Worm (Caenorhabditis elegans) whole organism, mixed stage, embryonic: ENCODE results near the gene F13E9.9.

Experiments used
- M03D4.4 ChIP-seq: sonication (generic microtip); optimal IDR thresholded peaks from 2 replicates; lab custom pipeline; 2017; ENCODE audit warnings: mild to moderate bottlenecking, missing genetic modification characterization, missing compliant biosample characterization
- bed-3 ChIP-seq: fragments of 200-800 bp; sonication (Bioruptor generic); optimal IDR thresholded peaks from 3 replicates; lab custom pipeline; 2018; ENCODE audit warnings: mild to moderate bottlenecking, missing genetic modification characterization, moderate library complexity, missing compliant biosample characterization
- blmp-1 ChIP-seq: fragments of 150-350 bp; optimal IDR thresholded peaks from 2 replicates; lab custom pipeline; 2014; ENCODE audit warnings: missing biosample characterization, missing genetic modification characterization
- ceh-39 ChIP-seq: fragments of 150-350 bp; optimal IDR thresholded peaks from 2 replicates; lab custom pipeline; 2014; ENCODE audit warnings: missing biosample characterization, missing genetic modification characterization
- ceh-43 ChIP-seq: fragments of 200-800 bp; sonication (Bioruptor generic); optimal IDR thresholded peaks from 2 replicates; lab custom pipeline; 2018; ENCODE audit warnings: mild to moderate bottlenecking, missing genetic modification characterization, moderate library complexity, missing compliant biosample characterization
- ceh-83 ChIP-seq: fragments of 200-800 bp; sonication (Bioruptor generic); optimal IDR thresholded peaks from 2 replicates; lab custom pipeline; 2018; ENCODE audit warnings: mild to moderate bottlenecking, missing genetic modification characterization, missing compliant biosample characterization
- ces-1 ChIP-seq: fragments of 150-350 bp; optimal IDR thresholded peaks from 2 replicates; lab custom pipeline; 2014; ENCODE audit warnings: missing biosample characterization, missing genetic modification reagents, missing genetic modification characterization
- cnd-1 ChIP-seq: fragments of 200-800 bp; sonication (Bioruptor generic); optimal IDR thresholded peaks from 2 replicates; lab custom pipeline; 2018; ENCODE audit warnings: mild to moderate bottlenecking, missing genetic modification characterization, missing compliant biosample characterization
- elt-1 ChIP-seq: sonication (generic microtip); optimal IDR thresholded peaks from 2 replicates; lab custom pipeline; 2017; ENCODE audit warnings: missing genetic modification characterization, mild to moderate bottlenecking, missing compliant biosample characterization, antibody characterized with exemption, moderate library complexity, borderline replicate concordance; ENCODE audit not compliant: insufficient read depth
- elt-3 ChIP-seq: fragments of 150-350 bp; optimal IDR thresholded peaks from 2 replicates; lab custom pipeline; 2014; ENCODE audit warnings: missing biosample characterization, missing genetic modification characterization
- flh-1 ChIP-seq: fragments of 200-800 bp; sonication (Bioruptor generic); optimal IDR thresholded peaks from 2 replicates; lab custom pipeline; 2018; ENCODE audit warnings: mild to moderate bottlenecking, missing genetic modification characterization, moderate library complexity, missing compliant biosample characterization
- ham-2 ChIP-seq: fragments of 200-800 bp; sonication (Bioruptor generic); optimal IDR thresholded peaks from 2 replicates; lab custom pipeline; 2018; ENCODE audit warnings: mild to moderate bottlenecking, missing genetic modification characterization, missing compliant biosample characterization
- hlh-1 ChIP-seq: fragments of 150-350 bp; optimal IDR thresholded peaks from 2 replicates; lab custom pipeline; 2014; ENCODE audit warnings: missing biosample characterization, missing genetic modification reagents, missing genetic modification characterization
- lin-13 ChIP-seq: fragments of 150-350 bp; optimal IDR thresholded peaks from 2 replicates; lab custom pipeline; 2014; ENCODE audit warnings: missing biosample characterization, missing genetic modification characterization
- lin-32 ChIP-seq: fragments of 200-800 bp; sonication (Bioruptor generic); optimal IDR thresholded peaks from 2 replicates; lab custom pipeline; 2018; ENCODE audit warnings: mild to moderate bottlenecking, missing genetic modification characterization, missing compliant biosample characterization
- lsy-2 ChIP-seq: fragments of 150-350 bp; optimal IDR thresholded peaks from 2 replicates; lab custom pipeline; 2014; ENCODE audit warnings: missing biosample characterization, missing genetic modification characterization
- mab-5 ChIP-seq: fragments of 150-350 bp; optimal IDR thresholded peaks from 2 replicates; lab custom pipeline; 2014; ENCODE audit warnings: missing biosample characterization, missing genetic modification characterization
- mls-2 ChIP-seq: sonication (generic microtip); optimal IDR thresholded peaks from 2 replicates; lab custom pipeline; 2016; ENCODE audit warnings: mild to moderate bottlenecking, missing genetic modification characterization, moderate library complexity, missing compliant biosample characterization
- nhr-12 ChIP-seq: fragments of 150-350 bp; optimal IDR thresholded peaks from 2 replicates; lab custom pipeline; 2014; ENCODE audit warnings: missing biosample characterization, missing genetic modification characterization
- nhr-2 ChIP-seq: fragments of 150-350 bp; optimal IDR thresholded peaks from 2 replicates; lab custom pipeline; 2014; ENCODE audit warnings: missing biosample characterization, missing genetic modification characterization
- nhr-237 ChIP-seq: fragments of 150-350 bp; optimal IDR thresholded peaks from 2 replicates; lab custom pipeline; 2014; ENCODE audit warnings: missing biosample characterization, missing genetic modification characterization
- nhr-28 ChIP-seq: fragments of 150-350 bp; optimal IDR thresholded peaks from 2 replicates; lab custom pipeline; 2014; ENCODE audit warnings: missing biosample characterization, missing genetic modification characterization
- nhr-76 ChIP-seq: sonication (generic microtip); optimal IDR thresholded peaks from 2 replicates; lab custom pipeline; 2017; ENCODE audit warnings: missing biosample characterization, missing genetic modification characterization
- pha-4 ChIP-seq: fragments of 150-350 bp; optimal IDR thresholded peaks from 2 replicates; lab custom pipeline; 2018; ENCODE audit warnings: missing biosample characterization, missing genetic modification reagents, missing genetic modification characterization
- sem-2 ChIP-seq: fragments of 200-800 bp; sonication (Bioruptor generic); optimal IDR thresholded peaks from 2 replicates; lab custom pipeline; 2018; ENCODE audit warnings: mild to moderate bottlenecking, missing genetic modification characterization, missing compliant biosample characterization
- sptf-1 ChIP-seq: sonication (generic microtip); optimal IDR thresholded peaks from 2 replicates; lab custom pipeline; 2017; ENCODE audit warnings: mild to moderate bottlenecking, missing genetic modification characterization, moderate library complexity, missing compliant biosample characterization
- tbx-8 ChIP-seq: fragments of 200-800 bp; sonication (Bioruptor generic); optimal IDR thresholded peaks from 2 replicates; lab custom pipeline; 2018; ENCODE audit warnings: mild to moderate bottlenecking, missing genetic modification characterization, moderate library complexity, missing compliant biosample characterization
- unc-120 ChIP-seq: sonication (generic microtip); optimal IDR thresholded peaks from 2 replicates; lab custom pipeline; 2017; ENCODE audit warnings: missing genetic modification characterization, missing compliant biosample characterization; ENCODE audit not compliant: poor library complexity, severe bottlenecking
- unc-39 ChIP-seq: fragments of 150-350 bp; optimal IDR thresholded peaks from 2 replicates; lab custom pipeline; 2014; ENCODE audit warnings: missing biosample characterization, missing genetic modification characterization
- unc-62 ChIP-seq: fragments of 150-350 bp; optimal IDR thresholded peaks from 2 replicates; lab custom pipeline; 2014; ENCODE audit warnings: missing biosample characterization, missing genetic modification reagents, missing genetic modification characterization
- zip-8 ChIP-seq: fragments of 150-350 bp; optimal IDR thresholded peaks from 2 replicates; lab custom pipeline; 2014; ENCODE audit warnings: missing biosample characterization, missing genetic modification characterization
- ztf-11 ChIP-seq: fragments of 150-350 bp; optimal IDR thresholded peaks from 2 replicates; lab custom pipeline; 2014; ENCODE audit warnings: missing biosample characterization, missing genetic modification characterization

The F13E9.9 gene

DNA sequence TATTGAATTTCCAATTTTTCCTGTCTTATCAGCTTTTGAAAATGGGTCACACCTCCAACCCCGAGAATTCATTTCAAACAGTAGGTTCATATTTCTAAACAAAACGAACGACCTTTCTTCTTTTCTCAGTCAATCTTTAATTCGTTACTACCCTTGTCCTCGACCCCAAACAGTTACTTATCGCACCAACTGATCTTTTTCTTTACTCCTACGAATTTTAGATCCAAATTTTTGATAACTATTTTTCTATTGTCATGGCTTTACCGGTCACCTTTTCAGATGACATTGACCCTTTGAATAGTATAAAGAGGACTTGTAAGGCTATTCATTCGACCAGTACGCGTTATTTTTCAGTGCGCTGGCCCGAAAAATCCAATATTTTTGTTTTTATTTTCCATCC is 17.1 kb upstream of the F13E9.9 start:
- no peak for TF ChIP-seq cnd-1
- TF ChIP-seq mls-2 (tag; lab: Kevin White, UChicago) = no peak

DNA sequence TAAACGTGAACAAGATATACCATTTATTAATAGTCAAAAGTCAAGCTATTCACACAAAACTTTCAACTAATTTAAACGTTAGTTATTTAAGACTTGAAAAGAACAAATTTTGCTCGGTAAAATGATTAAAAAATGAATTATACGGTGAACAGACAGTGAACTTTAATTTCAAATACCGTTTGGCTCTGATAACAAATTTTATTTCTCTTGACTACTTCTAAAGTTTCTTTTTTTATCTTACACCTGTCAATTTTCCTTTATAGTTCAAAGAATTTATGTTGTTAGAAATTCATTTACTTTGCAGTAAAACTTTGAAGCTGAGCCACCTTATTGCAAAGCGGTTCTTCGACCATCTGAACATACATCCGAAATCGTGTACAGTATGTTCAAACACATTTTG is 16.4 kb upstream of the F13E9.9 start, which contains the start of gene ZK593.3:
TSS of gene ZK593.3 (plus strand) at position 301 of the 400 bp plus-strand sequence.
- TF ChIP-seq unc-39 (tag; lab: Kevin White, UChicago) (no peak), nhr-12 (no peak), blmp-1 (tag; lab: Kevin White, UChicago) (no peak), lin-13 (tag; lab: Kevin White, UChicago) (no peak), mls-2 (tag; lab: Kevin White, UChicago) (no peak), sptf-1 (tag; lab: Kevin White, UChicago) (no peak), pha-4 (tag; lab: Kevin White, UChicago) (no peak), ceh-39 (no peak), elt-1 (tag; lab: Kevin White, UChicago) (no peak), M03D4.4 (no peak), ceh-83 (GFP tag; lab: Kevin White, UChicago) (no peak), sem-2 (GFP tag; lab: Kevin White, UChicago) (no peak), zip-8 (tag; lab: Kevin White, UChicago) (no peak), hlh-1 (no peak), nhr-28 (tag; lab: Kevin White, UChicago) (no peak), unc-62 (GFP tag; lab: Kevin White, UChicago) (no peak)
- TF ChIP-seq, all 35 proteins: peak for 0

DNA sequence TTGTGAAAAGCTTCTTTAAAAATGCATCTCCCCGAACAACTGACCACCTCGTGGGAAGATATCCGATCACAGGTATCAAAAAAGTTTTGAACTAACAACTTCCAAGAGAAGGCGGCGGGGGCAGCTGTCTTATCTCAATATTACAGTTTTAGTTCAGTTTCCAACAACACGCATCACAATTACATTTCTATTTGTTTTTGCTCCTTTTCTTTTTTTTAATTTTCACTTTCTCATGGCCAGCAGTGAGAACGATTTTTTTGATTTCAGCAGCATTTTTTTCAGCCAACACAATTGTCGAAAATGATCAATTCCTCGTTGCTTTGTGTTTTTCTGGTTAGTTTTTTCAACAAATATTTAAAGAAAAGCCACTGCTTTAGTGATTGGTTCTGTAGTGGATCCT is 14.1 kb upstream of the F13E9.9 start, which contains the start of gene ZK593.2:
TSS of gene ZK593.2 (plus strand) at position 301 of the 400 bp plus-strand sequence.
- TF ChIP-seq cnd-1 (no peak), ztf-11 (tag; lab: Kevin White, UChicago) (no peak), ceh-43 (GFP tag; lab: Kevin White, UChicago) (no peak), elt-3 (tag; lab: Kevin White, UChicago) (no peak), flh-1 (no peak), lin-13 (tag; lab: Kevin White, UChicago) (no peak), unc-62 (GFP tag; lab: Kevin White, UChicago) (no peak), hlh-1 (no peak), nhr-2 (tag; lab: Kevin White, UChicago) (no peak), mab-5 (tag; lab: Kevin White, UChicago) (no peak), lsy-2 (no peak), nhr-12 (no peak), ces-1 (GFP tag; lab: Kevin White, UChicago) (no peak), sptf-1 (tag; lab: Kevin White, UChicago) (no peak), M03D4.4 (no peak), ceh-39 (no peak), nhr-76 (tag; lab: Kevin White, UChicago) (no peak)

DNA sequence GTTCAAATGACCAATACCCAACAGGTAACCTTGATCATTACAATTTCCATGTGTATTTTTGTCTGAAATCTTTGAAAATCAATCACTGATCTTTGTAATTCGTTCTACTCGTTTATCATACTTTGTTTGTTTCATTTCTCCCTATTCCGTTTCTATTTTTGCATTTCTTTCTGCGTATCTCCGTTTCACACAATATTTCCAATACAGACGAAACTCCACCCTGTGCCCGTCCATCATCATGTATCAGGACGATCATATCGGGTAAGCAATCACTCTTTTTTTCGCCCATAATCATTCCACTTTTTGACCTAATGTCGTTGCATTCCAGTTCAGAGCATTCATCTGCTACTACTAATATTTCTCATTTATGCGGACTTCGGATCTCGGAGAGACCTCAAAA is 10.7 kb upstream of the F13E9.9 start, which contains the start of gene pyk-2:
TSS of gene pyk-2 (plus strand) at position 206 of the 400 bp plus-strand sequence.
- no peak for TF ChIP-seq lin-32 (GFP tag; lab: Kevin White, UChicago)
- TF ChIP-seq zip-8 (tag; lab: Kevin White, UChicago) = no peak
- no peak for TF ChIP-seq elt-1 (tag; lab: Kevin White, UChicago)
- no peak for TF ChIP-seq nhr-76 (tag; lab: Kevin White, UChicago)
- no peak for TF ChIP-seq ham-2 (GFP tag; lab: Kevin White, UChicago)
- TF ChIP-seq pha-4 (tag; lab: Kevin White, UChicago) = no peak
- no peak for TF ChIP-seq flh-1
- TF ChIP-seq mab-5 (tag; lab: Kevin White, UChicago) = no peak
- TF ChIP-seq lsy-2 = no peak
- no peak for TF ChIP-seq bed-3 (GFP tag; lab: Kevin White, UChicago)
- no peak for TF ChIP-seq unc-39 (tag; lab: Kevin White, UChicago)
- no peak for TF ChIP-seq cnd-1
- TF ChIP-seq nhr-12 = no peak
- TF ChIP-seq ces-1 (GFP tag; lab: Kevin White, UChicago) = no peak
- no peak for TF ChIP-seq lin-13 (tag; lab: Kevin White, UChicago)
- TF ChIP-seq mls-2 (tag; lab: Kevin White, UChicago) = no peak
- no peak for TF ChIP-seq elt-3 (tag; lab: Kevin White, UChicago)
- no peak for TF ChIP-seq unc-120 (tag; lab: Kevin White, UChicago)
- TF ChIP-seq, all 35 proteins: peak for 0

DNA sequence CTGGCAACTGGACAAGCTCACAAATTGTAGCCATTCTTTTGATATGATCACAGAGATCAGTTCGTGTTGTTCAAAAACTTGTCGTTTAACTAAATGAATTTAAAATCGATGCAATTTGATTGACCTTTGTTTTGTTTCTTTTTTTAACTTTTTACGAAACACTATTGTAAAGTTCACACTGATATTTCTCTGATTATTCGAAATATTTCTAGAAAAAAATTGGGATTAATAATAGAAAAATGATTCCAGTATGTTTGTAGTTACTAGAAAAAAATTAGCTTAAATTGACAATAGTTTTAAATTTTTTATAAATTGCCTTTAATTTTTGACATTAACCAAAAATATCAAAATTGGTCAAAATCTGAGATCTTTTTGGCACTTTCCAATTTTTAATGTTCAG is 10.2 kb upstream of the F13E9.9 start, which contains the start of gene ZK596.2:
TSS of gene ZK596.2 (minus strand) at position 101 of the 400 bp plus-strand sequence.
- TF ChIP-seq nhr-28 (tag; lab: Kevin White, UChicago) (no peak), unc-39 (tag; lab: Kevin White, UChicago) (no peak), nhr-12 (no peak), unc-120 (tag; lab: Kevin White, UChicago) (no peak), nhr-2 (tag; lab: Kevin White, UChicago) (no peak), bed-3 (GFP tag; lab: Kevin White, UChicago) (no peak), mab-5 (tag; lab: Kevin White, UChicago) (no peak), lsy-2 (no peak), tbx-8 (GFP tag; lab: Kevin White, UChicago) (no peak), mls-2 (tag; lab: Kevin White, UChicago) (no peak), hlh-1 (no peak), ztf-11 (tag; lab: Kevin White, UChicago) (no peak), nhr-237 (no peak)
